Fruit fly (Drosophila melanogaster): ENCODE results near the gene CG15765.

Gene CG15765

dm6 chrX:5880139-5880924 is 62.0 kb downstream of the CG15765 start (continued):
- TF ChIP-seq Dad (GFP tag; optimal IDR thresholded peaks at IDR 0.05) (no peak), Myb (GFP tag; optimal IDR thresholded peaks at IDR 0.05) (peak; percentile 0), Fer1 (GFP tag; optimal IDR thresholded peaks at IDR 0.05) (peak; percentile 60), stc (GFP tag; IDR thresholded peaks at IDR 0.05) (no peak), nau (GFP tag; optimal IDR thresholded peaks at IDR 0.05) (peak; percentile 40), crol (GFP tag; IDR thresholded peaks at IDR 0.05) (no peak), CG18011 (GFP tag; optimal IDR thresholded peaks at IDR 0.05) (no peak), tgo (GFP tag; IDR thresholded peaks at IDR 0.05) (peak; percentile 47; the same call in 2 of the 3 replicates), CG2120 (GFP tag; optimal IDR thresholded peaks at IDR 0.05) (peak; percentile 74), CG9215 (GFP tag; IDR thresholded peaks at IDR 0.05) (peak; percentile 19; the same call in 1 of the 2 replicates), fd64A (GFP tag; optimal IDR thresholded peaks at IDR 0.05) (no peak), gsb-n (tag; optimal IDR thresholded peaks at IDR 0.05) (peak; percentile 25), lab (GFP tag; optimal IDR thresholded peaks at IDR 0.05) (peak; percentile 69), tio (GFP tag; optimal IDR thresholded peaks at IDR 0.05) (no peak), CG16863 (GFP tag; optimal IDR thresholded peaks at IDR 0.05) (peak; percentile 22), CG8089 (GFP tag; optimal IDR thresholded peaks at IDR 0.05) (peak; percentile 29), Lpt (GFP tag; optimal IDR thresholded peaks at IDR 0.05) (no peak), CG12236 (GFP tag; optimal IDR thresholded peaks at IDR 0.05) (no peak), CG3163 (GFP tag; optimal IDR thresholded peaks at IDR 0.05) (no peak), Deaf1 (tag; optimal IDR thresholded peaks at IDR 0.05) (peak; percentile 52), TFAM (GFP tag; optimal IDR thresholded peaks at IDR 0.05) (no peak), CG12219 (GFP tag; optimal IDR thresholded peaks at IDR 0.05) (peak; percentile 23), CG7987 (GFP tag; optimal IDR thresholded peaks at IDR 0.05) (peak; percentile 62), tx (GFP tag; optimal IDR thresholded peaks at IDR 0.05) (peak; percentile 24), CG4360 (GFP tag; IDR thresholded peaks at IDR 0.05) (peak; percentile 87), scrt (GFP tag; optimal IDR thresholded peaks at IDR 0.05) (peak; percentile 67), CG4707 (GFP tag; optimal IDR thresholded peaks at IDR 0.05) (no peak), CG12659 (GFP tag; optimal IDR thresholded peaks at IDR 0.05) (peak; percentile 22), Dref (GFP tag; IDR thresholded peaks at IDR 0.05) (no peak), CG13894 (tag; optimal IDR thresholded peaks at IDR 0.05) (peak; percentile 30), ftz-f1 (GFP tag; optimal IDR thresholded peaks at IDR 0.05) (no peak), Max (GFP tag; optimal IDR thresholded peaks at IDR 0.05) (peak; percentile 32), eve (GFP tag; optimal IDR thresholded peaks at IDR 0.05) (no peak), gce (GFP tag; IDR thresholded peaks at IDR 0.05) (0 out of 3 replicates have a peak, but pooled peaks have one; percentile 44), grn (GFP tag; optimal IDR thresholded peaks at IDR 0.05) (no peak), insv (GFP tag; optimal IDR thresholded peaks at IDR 0.05) (no peak), Hey (tag; optimal IDR thresholded peaks at IDR 0.05) (no peak), CG6854 (GFP tag; optimal IDR thresholded peaks at IDR 0.05) (no peak), ranshi (GFP tag; IDR thresholded peaks at IDR 0.05) (0 out of 2 replicates have a peak, but pooled peaks have one; percentile 27), disco-r (GFP tag; optimal IDR thresholded peaks at IDR 0.05) (no peak), CG3065 (GFP tag; optimal IDR thresholded peaks at IDR 0.05) (no peak), Trl (optimal IDR thresholded peaks at IDR 0.05) (no peak), Trl (GFP tag; optimal IDR thresholded peaks at IDR 0.05) (peak; percentile 47), CG3838 (GFP tag; optimal IDR thresholded peaks at IDR 0.05) (no peak), NC2α (GFP tag; optimal IDR thresholded peaks at IDR 0.05) (no peak), CG9797 (GFP tag; optimal IDR thresholded peaks at IDR 0.05) (no peak), CG6765 (GFP tag; optimal IDR thresholded peaks at IDR 0.05) (peak; percentile 30), aop (GFP tag; IDR thresholded peaks at IDR 0.05) (no peak), CG1603 (tag; optimal IDR thresholded peaks at IDR 0.05) (peak; percentile 65), CG11398 (GFP tag; optimal IDR thresholded peaks at IDR 0.05) (no peak)
